Worm (Caenorhabditis elegans) whole organism, midembryonic: ENCODE results near the gene F15D4.4.

ENCODE experiments used
- T22C8.4 ChIP-seq: fragments of 200-800 bp; sonication (Bioruptor generic); IDR thresholded peaks from 2 replicates; pipeline ENCODE4 v1.3.6; 2022; ENCODE audit warnings: missing genetic modification characterization, missing compliant biosample characterization
- cog-1 ChIP-seq: sonication (generic microtip); optimal IDR thresholded peaks from 2 replicates; lab custom pipeline; 2016; ENCODE audit warnings: missing genetic modification characterization, missing compliant biosample characterization
- flt-1 ChIP-seq: fragments of 200-800 bp; sonication (Bioruptor generic); IDR thresholded peaks from 2 replicates; pipeline ENCODE4 v1.3.6; 2022; ENCODE audit warnings: missing genetic modification characterization, missing compliant biosample characterization
- klf-2 ChIP-seq: fragments of 200-800 bp; sonication (Bioruptor generic); conservative IDR thresholded peaks from 2 replicates; pipeline ENCODE4 v1.3.6; 2022; ENCODE audit warnings: missing genetic modification reagents, missing genetic modification characterization, missing compliant biosample characterization
- med-1 ChIP-seq: sonication (generic microtip); optimal IDR thresholded peaks from 2 replicates; lab custom pipeline; 2017; ENCODE audit warnings: missing genetic modification characterization, mild to moderate bottlenecking, missing compliant biosample characterization, antibody characterized with exemption, missing genetic modification reagents; ENCODE audit not compliant: insufficient read depth
- ref-1 ChIP-seq: fragments of 200-800 bp; sonication (Bioruptor generic); conservative IDR thresholded peaks from 2 replicates; pipeline ENCODE4 v1.3.6; 2022; ENCODE audit warnings: missing genetic modification reagents, missing genetic modification characterization, missing compliant biosample characterization
- tab-1 ChIP-seq: fragments of 200-800 bp; sonication (Bioruptor generic); IDR thresholded peaks from 2 replicates; pipeline ENCODE4 v1.3.6; 2022; ENCODE audit warnings: missing genetic modification characterization, missing compliant biosample characterization
- ztf-23 ChIP-seq: fragments of 200-800 bp; sonication (Bioruptor generic); IDR thresholded peaks from 2 replicates; pipeline ENCODE4 v1.3.6; 2022; ENCODE audit warnings: missing genetic modification reagents, missing genetic modification characterization, missing compliant biosample characterization
- ztf-29 ChIP-seq: fragments of 200-800 bp; sonication (Bioruptor generic); IDR thresholded peaks from 2 replicates; pipeline ENCODE4 v1.3.6; 2022; ENCODE audit warnings: missing genetic modification reagents, missing genetic modification characterization, missing compliant biosample characterization

DNA sequence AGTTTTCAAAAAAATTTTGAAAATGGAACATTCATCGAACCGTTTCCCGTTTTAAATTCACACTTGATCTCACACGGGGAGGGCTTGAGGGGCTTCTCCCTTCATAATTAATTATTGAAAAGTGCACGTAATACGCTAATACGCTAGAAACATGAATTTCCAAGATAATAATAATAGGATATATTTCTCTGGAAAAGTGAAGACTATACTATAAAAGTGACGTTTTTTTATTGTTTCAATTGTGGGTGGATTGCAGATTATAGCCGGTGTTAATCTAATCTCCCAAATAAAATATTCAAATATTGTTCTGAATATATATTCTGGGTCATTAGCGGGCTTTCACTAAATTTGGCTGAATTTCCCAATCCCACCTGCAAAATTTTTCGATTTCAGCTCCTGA is 9.2 kb downstream of the F15D4.4 start:
- TF ChIP-seq med-1 (no peak), cog-1 (tag; lab: Kevin White, UChicago) (no peak), flt-1 (no peak), klf-2 (GFP tag; lab: Robert Waterston, UW) (no peak), ztf-23 (GFP tag; lab: Robert Waterston, UW) (no peak), T22C8.4 (GFP tag; lab: Robert Waterston, UW) (no peak), ref-1 (no peak), ztf-29 (GFP tag; lab: Robert Waterston, UW) (no peak), tab-1 (GFP tag; lab: Robert Waterston, UW) (no peak)
